Worm (Caenorhabditis elegans) whole organism, L4 larva: Measurements from ENCODE around the gene T28A8.6.

Experiments used
- D1046.2 ChIP-seq: fragments of 200-800 bp; sonication (Bioruptor generic); IDR thresholded peaks from 2 replicates; pipeline ENCODE4 v1.3.6; 2022; ENCODE audit warnings: missing genetic modification characterization, missing compliant biosample characterization
- T20F7.1 ChIP-seq: fragments of 200-800 bp; sonication (Bioruptor generic); optimal IDR thresholded peaks from 2 replicates; lab custom pipeline; 2018; ENCODE audit warnings: mild to moderate bottlenecking, missing genetic modification characterization, missing compliant biosample characterization
- Y105C5A.15 ChIP-seq: fragments of 200-800 bp; sonication (Bioruptor generic); IDR thresholded peaks from 2 replicates; pipeline ENCODE4 v1.3.6; 2022; ENCODE audit warnings: missing genetic modification characterization, missing compliant biosample characterization
- aha-1 ChIP-seq: fragments of 150-350 bp; peaks from one replicate; lab custom pipeline; 2014; ENCODE audit warnings: missing biosample characterization, missing genetic modification characterization
- ceh-32 ChIP-seq: sonication (generic microtip); optimal IDR thresholded peaks from 2 replicates; lab custom pipeline; 2016; ENCODE audit warnings: mild to moderate bottlenecking, missing genetic modification characterization, missing compliant biosample characterization; ENCODE audit not compliant: poor library complexity
- ces-1 ChIP-seq: fragments of 150-350 bp; sonication (generic microtip); optimal IDR thresholded peaks from 4 replicates; lab custom pipeline; 2014; ENCODE audit warnings: missing biosample characterization, missing genetic modification reagents, missing genetic modification characterization
- ctbp-1 ChIP-seq: fragments of 200-800 bp; sonication (Bioruptor generic); IDR thresholded peaks from 2 replicates; pipeline ENCODE4 v1.3.6; 2022; ENCODE audit warnings: missing genetic modification reagents, missing genetic modification characterization, missing compliant biosample characterization
- daf-12 ChIP-seq: fragments of 150-350 bp; optimal IDR thresholded peaks from 2 replicates; lab custom pipeline; 2014; ENCODE audit warnings: missing biosample characterization, missing genetic modification reagents, missing genetic modification characterization
- daf-16 ChIP-seq, 3 experiments: sonication (generic microtip); optimal IDR thresholded peaks; 2 replicates each; lab custom pipeline; 2016 to 2017; ENCODE audit warnings: missing genetic modification characterization in 3 of 3, missing genetic modification reagents in 3 of 3, mild to moderate bottlenecking in 2 of 3, missing compliant biosample characterization in 2 of 3, missing biosample characterization in 1 of 3, moderate library complexity in 1 of 3
- dmd-6 ChIP-seq: fragments of 200-800 bp; sonication (Bioruptor generic); IDR thresholded peaks from 2 replicates; pipeline ENCODE4 v1.3.6; 2022; ENCODE audit warnings: missing genetic modification reagents, missing genetic modification characterization, missing compliant biosample characterization
- dpl-1 ChIP-seq: fragments of 150-350 bp; optimal IDR thresholded peaks from 2 replicates; lab custom pipeline; 2014; ENCODE audit warnings: missing biosample characterization, missing genetic modification reagents, missing genetic modification characterization
- duxl-1 ChIP-seq: sonication (generic microtip); optimal IDR thresholded peaks from 2 replicates; lab custom pipeline; 2016; ENCODE audit warnings: mild to moderate bottlenecking, missing genetic modification characterization, moderate library complexity, missing compliant biosample characterization; ENCODE audit not compliant: poor library complexity
- dve-1 ChIP-seq: sonication (generic microtip); optimal IDR thresholded peaks from 2 replicates; lab custom pipeline; 2017; ENCODE audit warnings: antibody characterized with exemption, mild to moderate bottlenecking, missing genetic modification characterization, missing compliant biosample characterization; ENCODE audit not compliant: insufficient read depth
- hlh-11 ChIP-seq: fragments of 200-800 bp; sonication (Bioruptor generic); optimal IDR thresholded peaks from 2 replicates; lab custom pipeline; 2018; ENCODE audit warnings: mild to moderate bottlenecking, missing genetic modification characterization, missing compliant biosample characterization
- hlh-30 ChIP-seq: sonication (generic microtip); optimal IDR thresholded peaks from 2 replicates; lab custom pipeline; 2017; ENCODE audit warnings: antibody characterized with exemption, mild to moderate bottlenecking, missing genetic modification characterization, missing compliant biosample characterization; ENCODE audit not compliant: insufficient read depth
- lin-13 ChIP-seq: fragments of 150-350 bp; optimal IDR thresholded peaks from 2 replicates; lab custom pipeline; 2014; ENCODE audit warnings: missing biosample characterization, missing genetic modification reagents, missing genetic modification characterization
- lin-15B ChIP-seq: fragments of 150-350 bp; sonication (generic microtip); optimal IDR thresholded peaks from 3 replicates; lab custom pipeline; 2014; ENCODE audit warnings: missing biosample characterization, missing genetic modification characterization
- lin-38 ChIP-seq: fragments of 200-800 bp; sonication (Bioruptor generic); IDR thresholded peaks from 2 replicates; pipeline ENCODE4 v1.3.6; 2022; ENCODE audit warnings: missing genetic modification reagents, missing genetic modification characterization, missing compliant biosample characterization
- mdl-1 ChIP-seq, 2 experiments: fragments of 150-350 bp in 1 of 2; sonication (generic microtip) in 1 of 2; optimal IDR thresholded peaks; 2 replicates each; lab custom pipeline; 2014 to 2017; ENCODE audit warnings: missing biosample characterization in 2 of 2, missing genetic modification characterization in 2 of 2
- mep-1 ChIP-seq: fragments of 150-350 bp; sonication (generic microtip); optimal IDR thresholded peaks from 3 replicates; lab custom pipeline; 2014; ENCODE audit warnings: missing biosample characterization, missing genetic modification characterization
- mes-2 ChIP-seq: sonication (generic microtip); optimal IDR thresholded peaks from 2 replicates; lab custom pipeline; 2016; ENCODE audit warnings: missing genotype, mild to moderate bottlenecking, missing genetic modification characterization, missing compliant biosample characterization; ENCODE audit not compliant: poor library complexity, severe bottlenecking
- mxl-3 ChIP-seq: fragments of 200-800 bp; sonication (Bioruptor generic); optimal IDR thresholded peaks from 2 replicates; lab custom pipeline; 2018; ENCODE audit warnings: mild to moderate bottlenecking, missing genetic modification characterization, missing compliant biosample characterization
- nhr-10 ChIP-seq: fragments of 150-350 bp; optimal IDR thresholded peaks from 2 replicates; lab custom pipeline; 2014; ENCODE audit warnings: missing biosample characterization, missing genetic modification characterization
- nhr-111 ChIP-seq: fragments of 200-800 bp; sonication (Bioruptor generic); optimal IDR thresholded peaks from 2 replicates; lab custom pipeline; 2018; ENCODE audit warnings: mild to moderate bottlenecking, missing genetic modification characterization, missing compliant biosample characterization
- nhr-28 ChIP-seq: fragments of 150-350 bp; optimal IDR thresholded peaks from 2 replicates; lab custom pipeline; 2014; ENCODE audit warnings: missing biosample characterization, missing genetic modification characterization
- nhr-48 ChIP-seq: sonication (generic microtip); optimal IDR thresholded peaks from 2 replicates; lab custom pipeline; 2016; ENCODE audit warnings: mild to moderate bottlenecking, missing genetic modification characterization, missing compliant biosample characterization
- nhr-6 ChIP-seq: fragments of 150-350 bp; optimal IDR thresholded peaks from 2 replicates; lab custom pipeline; 2014; ENCODE audit warnings: missing biosample characterization, missing genetic modification characterization
- nhr-77 ChIP-seq: fragments of 150-350 bp; optimal IDR thresholded peaks from 2 replicates; lab custom pipeline; 2014; ENCODE audit warnings: missing biosample characterization, missing genetic modification characterization
- php-3 ChIP-seq: fragments of 200-800 bp; sonication (Bioruptor generic); IDR thresholded peaks from 2 replicates; pipeline ENCODE4 v1.3.6; 2022; ENCODE audit warnings: missing genetic modification reagents, missing genetic modification characterization, missing compliant biosample characterization
- pqm-1 ChIP-seq: sonication (generic microtip); optimal IDR thresholded peaks from 2 replicates; lab custom pipeline; 2017; ENCODE audit warnings: missing biosample characterization, missing genetic modification characterization
- set-16 ChIP-seq: fragments of 200-800 bp; sonication (Bioruptor generic); IDR thresholded peaks from 2 replicates; pipeline ENCODE4 v1.3.6; 2022; ENCODE audit warnings: missing genetic modification reagents, missing genetic modification characterization, missing compliant biosample characterization
- spr-1 ChIP-seq: sonication (generic microtip); optimal IDR thresholded peaks from 2 replicates; lab custom pipeline; 2016; ENCODE audit warnings: mild to moderate bottlenecking, missing genetic modification characterization, missing compliant biosample characterization
- tra-1 ChIP-seq: fragments of 200-800 bp; sonication (Bioruptor generic); IDR thresholded peaks from 2 replicates; pipeline ENCODE4 v1.3.6; 2022; ENCODE audit warnings: missing genetic modification reagents, missing genetic modification characterization, missing compliant biosample characterization
- unc-62 ChIP-seq, 3 experiments: fragments of 150-350 bp in 1 of 3; sonication (generic microtip); optimal IDR thresholded peaks in 2 of 3; peaks in 1 of 3; 1 replicate in 1 of 3; 2 replicates in 2 of 3; lab custom pipeline; 2014 to 2017; ENCODE audit warnings: missing biosample characterization in 3 of 3, missing genetic modification characterization in 3 of 3, missing genetic modification reagents in 3 of 3, missing genotype in 1 of 3
- ztf-11 ChIP-seq: fragments of 150-350 bp; optimal IDR thresholded peaks from 2 replicates; lab custom pipeline; 2014; ENCODE audit warnings: missing biosample characterization, missing genetic modification characterization

The T28A8.6 gene

ce11 chrIII:13530838-13531237 lies 31.8 kb downstream of the T28A8.6 start:
- TF ChIP-seq aha-1 (tag; lab: Kevin White, UChicago) (peak; percentile 68), dve-1 (tag; lab: Kevin White, UChicago) (peak; percentile 3), ctbp-1 (GFP tag; lab: Robert Waterston, UW) (no peak), lin-15B (tag; lab: Kevin White, UChicago) (no peak), dpl-1 (GFP tag; lab: Kevin White, UChicago) (no peak), daf-16 (GFP tag; optimal IDR thresholded peaks at IDR 0.05; lab: Kevin White, UChicago) (no peak), daf-16 (tag; optimal IDR thresholded peaks at IDR 0.05; lab: Kevin White, UChicago) (peak; percentile 37)

ce11 chrIII:13534704-13535103 lies 35.7 kb downstream of the T28A8.6 start:
- peak; percentile 21 for TF ChIP-seq mes-2
- TF ChIP-seq hlh-11 (tag; lab: Kevin White, UChicago), result peak; percentile 2
- no peak for TF ChIP-seq nhr-6 (tag; lab: Kevin White, UChicago)
- TF ChIP-seq nhr-28 (tag; lab: Kevin White, UChicago), result peak; percentile 6
- peak in 1 of 2 experiments; percentile 18 for TF ChIP-seq unc-62 (GFP tag; optimal IDR thresholded peaks at IDR 0.05 in 1 of 2; lab: Kevin White, UChicago)
- TF ChIP-seq unc-62 (tag; optimal IDR thresholded peaks at IDR 0.05; lab: Kevin White, UChicago), result no peak
- peak; percentile 41 for TF ChIP-seq lin-38 (GFP tag; lab: Robert Waterston, UW)
- TF ChIP-seq set-16, result 0 out of 2 replicates have a peak, but pooled peaks have one; percentile 9
- no peak for TF ChIP-seq D1046.2 (GFP tag; lab: Robert Waterston, UW)

- TF ChIP-seq ceh-32 (tag; lab: Kevin White, UChicago) (no peak), aha-1 (tag; lab: Kevin White, UChicago) (peak; percentile 96)
- TF ChIP-seq, all 104 proteins: peak for 1
Measured at ce11 chrIII:13535735-13536390, 36.9 kb downstream of the T28A8.6 start.

DNA sequence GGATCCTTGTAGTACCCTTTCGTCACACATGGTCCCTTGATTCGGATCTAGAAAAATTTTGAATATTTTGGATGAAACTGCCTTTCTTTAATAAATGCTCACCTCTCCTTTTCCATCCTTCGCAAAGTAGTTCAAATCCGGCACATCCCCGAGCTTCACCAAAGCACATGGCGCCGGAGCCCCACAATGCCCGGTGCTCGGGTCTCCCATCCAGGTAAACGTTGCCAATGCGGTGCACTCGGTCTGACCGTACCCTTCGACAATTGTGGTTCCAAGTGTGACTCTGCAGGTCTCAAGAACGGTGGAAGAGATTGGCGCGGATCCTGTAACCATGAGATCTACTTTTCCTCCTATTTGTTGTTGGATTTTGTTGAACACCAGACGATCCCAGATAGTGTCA lies 41.8 kb downstream of the T28A8.6 start:
- TF ChIP-seq daf-12 (no peak), set-16 (peak; percentile 50)

ce11 chrIII:13542458-13542857 lies 43.5 kb downstream of the T28A8.6 start:
- TF ChIP-seq nhr-10, result peak; percentile 49
- TF ChIP-seq nhr-111 (GFP tag; lab: Kevin White, UChicago), result no peak
- TF ChIP-seq php-3 (GFP tag; lab: Robert Waterston, UW), result no peak
- no peak for TF ChIP-seq set-16
- no peak for TF ChIP-seq spr-1 (tag; lab: Kevin White, UChicago)
- peak; percentile 79 for TF ChIP-seq nhr-28 (tag; lab: Kevin White, UChicago)
- no peak for TF ChIP-seq ztf-11 (tag; lab: Kevin White, UChicago)
- peak; percentile 21; the same call in 1 of the 2 replicates for TF ChIP-seq lin-38 (GFP tag; lab: Robert Waterston, UW)
- peak; percentile 70 for TF ChIP-seq hlh-11 (tag; lab: Kevin White, UChicago)
- TF ChIP-seq duxl-1 (tag; lab: Kevin White, UChicago), result no peak
- TF ChIP-seq nhr-48, result peak; percentile 17
- peak in 1 of 2 experiments; percentile 5 for TF ChIP-seq mdl-1 (tag; optimal IDR thresholded peaks at IDR 0.05; lab: Kevin White, UChicago)
- no peak for TF ChIP-seq tra-1 (GFP tag; lab: Robert Waterston, UW)
- TF ChIP-seq nhr-77 (tag; lab: Kevin White, UChicago), result peak; percentile 21
- TF ChIP-seq Y105C5A.15, result no peak
- no peak for TF ChIP-seq ces-1 (GFP tag; lab: Kevin White, UChicago)
- no peak for TF ChIP-seq daf-16 (GFP tag; optimal IDR thresholded peaks at IDR 0.05; lab: Kevin White, UChicago)
- peak; percentile 32 for TF ChIP-seq daf-16 (tag; optimal IDR thresholded peaks at IDR 0.05; lab: Kevin White, UChicago)
- peak; percentile 17 for TF ChIP-seq hlh-30 (tag; lab: Kevin White, UChicago)
- peak; percentile 24 for TF ChIP-seq dve-1 (tag; lab: Kevin White, UChicago)
- peak; percentile 26 for TF ChIP-seq mep-1 (tag; lab: Kevin White, UChicago)
- no peak for TF ChIP-seq ceh-32 (tag; lab: Kevin White, UChicago)
- TF ChIP-seq lin-13, result peak; percentile 33
- peak; percentile 46 for TF ChIP-seq mxl-3 (GFP tag; lab: Kevin White, UChicago)
- TF ChIP-seq dmd-6 (GFP tag; lab: Robert Waterston, UW), result peak; percentile 62
- TF ChIP-seq T20F7.1 (GFP tag; lab: Kevin White, UChicago), result no peak
- peak; percentile 46 for TF ChIP-seq pqm-1 (tag; lab: Kevin White, UChicago)
- TF ChIP-seq unc-62 (GFP tag; optimal IDR thresholded peaks at IDR 0.05 in 1 of 2; lab: Kevin White, UChicago), result peak in 1 of 2 experiments; percentile 82
- TF ChIP-seq unc-62 (tag; optimal IDR thresholded peaks at IDR 0.05; lab: Kevin White, UChicago), result no peak
